Worm (Caenorhabditis elegans): Measurements from ENCODE around the gene nca-2.

nca-2 gene

DNA sequence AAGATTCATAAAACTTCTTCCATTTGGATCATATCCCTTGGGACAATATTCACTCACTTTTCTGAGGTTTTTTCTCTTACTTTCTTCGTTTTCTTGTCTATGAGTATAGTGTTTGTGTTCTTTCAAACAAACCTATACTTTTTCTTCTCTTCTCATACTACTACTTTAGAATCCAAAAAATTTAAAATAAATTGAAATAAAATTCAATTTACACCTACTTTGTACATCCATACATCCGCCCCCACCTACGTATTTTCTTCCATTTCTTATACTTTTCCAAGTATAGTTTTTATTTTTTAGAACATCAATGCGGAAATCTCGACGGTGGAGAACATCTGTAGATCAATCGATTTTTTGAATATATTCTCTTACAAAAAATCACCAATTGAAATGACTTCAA, at the start of gene nca-2:
TSS of gene nca-2 (plus strand) at position 301 of the 400 bp plus-strand sequence.
- no peak for TF ChIP-seq tbx-11 (GFP tag; IDR thresholded peaks at IDR 0.05)
- TF ChIP-seq aly-1 (tag; optimal IDR thresholded peaks at IDR 0.05): no peak
- no peak for TF ChIP-seq hnd-1 (tag; optimal IDR thresholded peaks at IDR 0.05)

ce11 chrIII:4917077-4917476, 48.3 kb upstream of the nca-2 start, which contains the start of gene rars-1:
rars-1 (minus strand) TSS chrIII:4917177.
- TF ChIP-seq pes-1 (GFP tag; IDR thresholded peaks at IDR 0.05) (no peak), B0310.2 (tag; optimal IDR thresholded peaks at IDR 0.05) (no peak), scrt-1 (GFP tag; IDR thresholded peaks at IDR 0.05) (no peak), hmbx-1 (tag; optimal IDR thresholded peaks at IDR 0.05) (no peak), F13C5.2 (tag; optimal IDR thresholded peaks at IDR 0.05) (no peak), tbx-11 (GFP tag; IDR thresholded peaks at IDR 0.05) (no peak), tbx-37 (GFP tag; conservative IDR thresholded peaks at IDR 0.05) (no peak), ceh-13 (GFP tag; optimal IDR thresholded peaks at IDR 0.05) (no peak), tra-4 (tag; optimal IDR thresholded peaks at IDR 0.05) (no peak), ets-7 (tag; optimal IDR thresholded peaks at IDR 0.05) (no peak), hnd-1 (tag; optimal IDR thresholded peaks at IDR 0.05) (no peak)

DNA sequence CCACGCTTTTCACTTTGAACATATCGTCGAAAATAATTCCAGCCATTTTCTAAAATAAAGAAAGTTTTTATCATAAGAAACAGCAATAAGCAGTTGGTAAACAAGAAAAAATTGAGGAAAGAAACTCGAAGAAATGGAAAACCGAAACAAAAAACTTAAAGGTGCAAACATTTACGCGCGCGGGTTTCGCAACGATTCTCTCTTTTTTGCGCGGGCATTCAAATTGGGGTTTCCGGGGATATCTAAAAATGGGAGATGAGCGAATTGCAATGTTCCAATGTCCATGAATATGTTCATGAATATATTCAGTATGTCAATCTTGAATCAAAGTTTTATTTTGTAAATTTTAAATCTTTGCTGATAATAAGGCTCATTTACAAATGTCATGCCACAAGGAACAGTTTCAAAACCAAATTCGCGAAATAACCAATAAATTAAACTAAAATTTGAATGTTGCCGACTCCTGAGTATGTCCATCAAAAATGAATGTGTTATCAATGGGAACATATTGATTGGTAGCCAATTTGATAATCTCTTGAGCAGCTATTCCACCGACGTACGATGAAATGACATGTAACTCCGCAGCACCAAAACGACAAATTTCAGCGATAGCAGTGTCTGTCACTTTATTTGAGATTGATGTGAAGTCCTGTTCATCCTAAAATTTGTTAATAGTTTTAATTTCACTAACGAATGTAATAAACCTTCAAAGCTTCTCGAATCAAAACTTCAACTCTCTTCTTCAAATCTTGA, 47.2 kb upstream of the nca-2 start, which contains the start of gene rpb-8:
TSS of gene rpb-8 (minus strand) at position 49 of the 753 bp plus-strand sequence.
- no peak for TF ChIP-seq pes-1 (GFP tag; IDR thresholded peaks at IDR 0.05)
- TF ChIP-seq ets-7 (tag; optimal IDR thresholded peaks at IDR 0.05): no peak
- no peak for TF ChIP-seq tbx-37 (GFP tag; conservative IDR thresholded peaks at IDR 0.05)
- TF ChIP-seq hmbx-1 (tag; optimal IDR thresholded peaks at IDR 0.05): no peak
- TF ChIP-seq B0310.2 (tag; optimal IDR thresholded peaks at IDR 0.05): no peak

ce11 chrIII:4918906-4919305, 46.5 kb upstream of the nca-2 start:
- TF ChIP-seq hnd-1 (tag; optimal IDR thresholded peaks at IDR 0.05) (no peak), pes-1 (GFP tag; IDR thresholded peaks at IDR 0.05) (no peak)

DNA sequence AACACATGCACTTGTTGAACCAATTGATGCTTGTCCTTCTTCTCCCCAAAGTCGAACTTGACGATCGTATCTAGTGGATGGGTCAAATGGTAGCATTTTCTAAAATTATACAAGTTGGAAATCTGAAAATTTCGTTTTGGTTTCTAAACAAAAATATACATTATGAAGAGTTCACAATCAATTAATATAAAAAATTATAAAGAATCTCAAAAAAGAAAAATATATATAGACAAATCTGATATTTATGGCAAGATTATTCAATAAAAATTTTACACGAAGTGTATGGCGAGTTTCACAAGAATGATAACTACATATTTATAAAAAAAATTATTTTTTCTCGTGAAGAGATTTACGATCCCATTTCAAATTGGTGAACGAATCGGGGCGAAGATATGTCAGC, 45.1 kb upstream of the nca-2 start, which contains the start of gene ula-1:
TSS of gene ula-1 (minus strand) at position 101 of the 400 bp plus-strand sequence.
- TF ChIP-seq F13C5.2 (tag; optimal IDR thresholded peaks at IDR 0.05): no peak

DNA sequence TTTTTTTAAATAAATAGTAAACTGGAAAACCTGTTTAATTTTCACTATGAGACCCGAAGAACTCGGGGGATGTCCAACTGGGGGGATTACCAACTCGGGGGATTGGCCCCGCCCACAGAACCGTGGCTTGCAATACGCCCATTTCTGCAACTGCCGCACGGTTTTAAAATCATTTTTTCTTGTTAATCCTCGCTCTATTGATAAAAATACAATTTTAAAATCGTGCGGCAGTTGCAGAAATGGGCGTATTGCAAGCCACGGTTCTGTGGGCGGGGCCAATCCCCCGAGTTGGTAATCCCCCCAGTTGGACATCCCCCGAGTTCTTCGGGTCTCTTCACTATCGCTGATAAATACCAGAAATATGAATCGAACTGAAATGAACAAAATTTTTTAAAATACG, 43.4 kb upstream of the nca-2 start, which contains the start of gene mmab-1:
TSS of gene mmab-1 (minus strand) at position 95 of the 400 bp plus-strand sequence.
- peak; percentile 55; the same call in 1 of the 2 replicates for TF ChIP-seq pes-1 (GFP tag; IDR thresholded peaks at IDR 0.05)

DNA sequence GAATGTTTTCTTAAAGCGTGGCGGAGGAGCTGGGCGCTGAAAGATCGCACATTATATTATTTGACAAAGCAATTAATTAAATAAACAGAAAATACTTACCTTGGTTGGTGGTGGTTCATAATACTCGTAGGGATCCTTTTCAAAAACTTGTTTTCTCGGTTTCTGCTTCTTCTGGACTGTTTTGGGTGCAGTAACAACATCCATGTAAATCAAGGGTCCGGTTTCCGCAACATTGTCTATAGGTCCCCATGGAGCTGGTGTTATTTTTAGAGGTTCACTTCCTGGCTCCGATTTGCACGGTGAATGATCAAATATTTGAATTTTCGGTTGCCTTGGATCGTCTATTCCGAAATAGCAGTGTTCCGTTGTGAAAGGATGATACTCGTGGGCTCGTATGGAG, 41.2 kb upstream of the nca-2 start:
- TF ChIP-seq sea-1 (GFP tag; conservative IDR thresholded peaks at IDR 0.05) (no peak), ets-7 (tag; optimal IDR thresholded peaks at IDR 0.05) (no peak), hmg-4 (GFP tag; optimal IDR thresholded peaks at IDR 0.05) (no peak)

DNA sequence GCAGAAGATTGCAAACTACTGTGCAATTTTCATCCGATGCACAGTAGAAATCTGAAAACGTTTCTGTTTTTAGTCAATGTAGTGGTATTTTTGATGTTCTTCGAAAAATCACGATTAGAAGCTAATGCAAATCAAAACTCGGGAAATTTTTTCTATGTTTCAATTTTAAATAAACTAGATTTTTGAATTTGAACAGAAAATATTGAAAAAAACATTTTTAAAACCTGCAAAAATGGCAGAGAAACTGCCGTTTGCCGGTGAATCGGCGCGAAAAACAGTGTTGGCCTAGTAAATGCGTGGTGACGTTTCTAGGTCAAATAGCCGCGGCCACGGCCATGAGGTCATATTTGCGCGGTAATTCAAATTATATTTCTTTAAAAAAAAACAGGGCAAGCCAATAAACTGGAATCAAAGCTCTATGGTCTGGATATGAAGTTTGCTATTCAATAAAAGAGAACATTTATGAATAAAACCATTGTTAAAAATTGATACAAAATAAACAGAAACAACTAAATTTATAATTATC, 35.2 kb upstream of the nca-2 start, which contains the start of gene set-2:
TSS of gene set-2 (minus strand) at position 51 of the 526 bp plus-strand sequence.
- TF ChIP-seq ama-1 (optimal IDR thresholded peaks at IDR 0.05): no peak
- no peak for TF ChIP-seq scrt-1 (GFP tag; IDR thresholded peaks at IDR 0.05)
- no peak; the same call in 1 of the 2 replicates for TF ChIP-seq sea-1 (GFP tag; conservative IDR thresholded peaks at IDR 0.05)
- no peak for TF ChIP-seq B0310.2 (tag; optimal IDR thresholded peaks at IDR 0.05)
- TF ChIP-seq tra-4 (tag; optimal IDR thresholded peaks at IDR 0.05): no peak
- TF ChIP-seq aly-1 (tag; optimal IDR thresholded peaks at IDR 0.05): no peak
- no peak for TF ChIP-seq hmg-4 (GFP tag; optimal IDR thresholded peaks at IDR 0.05)
- TF ChIP-seq ceh-13 (GFP tag; optimal IDR thresholded peaks at IDR 0.05): no peak
- TF ChIP-seq hmbx-1 (tag; optimal IDR thresholded peaks at IDR 0.05): no peak
- peak; percentile 32 for TF ChIP-seq F13C5.2 (tag; optimal IDR thresholded peaks at IDR 0.05)
- TF ChIP-seq tbx-37 (GFP tag; conservative IDR thresholded peaks at IDR 0.05): peak; percentile 86
- TF ChIP-seq ceh-36 (tag; optimal IDR thresholded peaks at IDR 0.05): no peak
- TF ChIP-seq tbx-11 (GFP tag; IDR thresholded peaks at IDR 0.05): no peak
- TF ChIP-seq ets-7 (tag; optimal IDR thresholded peaks at IDR 0.05): no peak
- TF ChIP-seq pes-1 (GFP tag; IDR thresholded peaks at IDR 0.05): peak; percentile 63; the same call in 1 of the 2 replicates
- 0 out of 2 replicates have a peak, but pooled peaks have one; percentile 10 for TF ChIP-seq flt-1 (GFP tag; IDR thresholded peaks at IDR 0.05)
- TF ChIP-seq hnd-1 (tag; optimal IDR thresholded peaks at IDR 0.05): no peak

- TF ChIP-seq pes-1 (GFP tag; IDR thresholded peaks at IDR 0.05): no peak
Observed at ce11 chrIII:4932203-4932699, 33.1 kb upstream of the nca-2 start, which contains the start of the genes C26E6.12 and eri-9. C26E6.12 (minus strand) TSS chrIII:4932253. eri-9 (plus strand) TSS chrIII:4932450.

Measured in whole organism, early embryonic.